Worm (Caenorhabditis elegans) whole organism, late embryonic: ENCODE results near the gene F59F5.7.

Experiments
- C08G9.2 ChIP-seq: sonication (generic microtip); optimal IDR thresholded peaks from 2 replicates; lab custom pipeline; 2016; ENCODE audit warnings: mild to moderate bottlenecking, missing genetic modification characterization, moderate library complexity, missing compliant biosample characterization
- K02D7.2 ChIP-seq: sonication (generic microtip); optimal IDR thresholded peaks from 2 replicates; lab custom pipeline; 2017; ENCODE audit warnings: mild to moderate bottlenecking, missing genetic modification characterization, missing compliant biosample characterization
- T23F11.4 ChIP-seq: fragments of 200-800 bp; sonication (Bioruptor generic); optimal IDR thresholded peaks from 2 replicates; lab custom pipeline; 2018; ENCODE audit warnings: mild to moderate bottlenecking, missing genetic modification characterization, missing compliant biosample characterization
- Y22D7AL.16 ChIP-seq: sonication (generic microtip); optimal IDR thresholded peaks from 2 replicates; lab custom pipeline; 2016; ENCODE audit warnings: missing genetic modification characterization, missing compliant biosample characterization
- ahr-1 ChIP-seq: sonication (generic microtip); optimal IDR thresholded peaks from 2 replicates; lab custom pipeline; 2016; ENCODE audit warnings: missing genetic modification characterization, missing compliant biosample characterization
- ama-1 ChIP-seq: fragments of 150-350 bp; optimal IDR thresholded peaks from 2 replicates; lab custom pipeline; 2014
- ceh-14 ChIP-seq: sonication (generic microtip); optimal IDR thresholded peaks from 2 replicates; lab custom pipeline; 2016; ENCODE audit warnings: missing genotype, missing genetic modification characterization, missing compliant biosample characterization
- ceh-18 ChIP-seq: sonication (generic microtip); optimal IDR thresholded peaks from 2 replicates; lab custom pipeline; 2016; ENCODE audit warnings: missing genetic modification characterization, missing compliant biosample characterization
- ceh-2 ChIP-seq: sonication (generic microtip); optimal IDR thresholded peaks from 2 replicates; lab custom pipeline; 2016; ENCODE audit warnings: missing genotype, missing genetic modification characterization, missing compliant biosample characterization
- ceh-31 ChIP-seq: sonication (generic microtip); optimal IDR thresholded peaks from 2 replicates; lab custom pipeline; 2016; ENCODE audit warnings: missing genetic modification characterization, missing compliant biosample characterization
- ceh-48 ChIP-seq: sonication (generic microtip); optimal IDR thresholded peaks from 2 replicates; lab custom pipeline; 2016; ENCODE audit warnings: missing genetic modification characterization, inconsistent platforms, missing compliant biosample characterization
- ceh-6 ChIP-seq: fragments of 200-800 bp; sonication (Bioruptor generic); optimal IDR thresholded peaks from 2 replicates; lab custom pipeline; 2018; ENCODE audit warnings: mild to moderate bottlenecking, missing genetic modification characterization, missing compliant biosample characterization
- che-1 ChIP-seq: sonication (generic microtip); optimal IDR thresholded peaks from 2 replicates; lab custom pipeline; 2016; ENCODE audit warnings: mild to moderate bottlenecking, missing genetic modification characterization, missing compliant biosample characterization
- dmd-4 ChIP-seq: sonication (generic microtip); optimal IDR thresholded peaks from 2 replicates; lab custom pipeline; 2016; ENCODE audit warnings: borderline replicate concordance, missing genetic modification characterization, missing compliant biosample characterization
- elt-2 ChIP-seq: sonication (generic microtip); optimal IDR thresholded peaks from 2 replicates; lab custom pipeline; 2016; ENCODE audit warnings: missing genetic modification reagents, missing genetic modification characterization, missing compliant biosample characterization
- ets-4 ChIP-seq: sonication (generic microtip); optimal IDR thresholded peaks from 2 replicates; lab custom pipeline; 2016; ENCODE audit warnings: missing genetic modification characterization, missing compliant biosample characterization
- fax-1 ChIP-seq: sonication (generic microtip); optimal IDR thresholded peaks from 2 replicates; lab custom pipeline; 2016; ENCODE audit warnings: missing genotype, missing genetic modification characterization, missing compliant biosample characterization
- fkh-10 ChIP-seq: fragments of 150-350 bp; optimal IDR thresholded peaks from 2 replicates; lab custom pipeline; 2014; ENCODE audit warnings: missing biosample characterization, missing genetic modification reagents, missing genetic modification characterization
- gmeb-2 ChIP-seq: sonication (generic microtip); optimal IDR thresholded peaks from 2 replicates; lab custom pipeline; 2016; ENCODE audit warnings: missing genetic modification characterization, inconsistent platforms, missing compliant biosample characterization
- hlh-13 ChIP-seq: fragments of 200-800 bp; sonication (Bioruptor generic); optimal IDR thresholded peaks from 2 replicates; lab custom pipeline; 2018; ENCODE audit warnings: mild to moderate bottlenecking, missing genetic modification characterization, missing compliant biosample characterization
- hlh-15 ChIP-seq: sonication (generic microtip); optimal IDR thresholded peaks from 2 replicates; lab custom pipeline; 2016; ENCODE audit warnings: missing genetic modification characterization, missing compliant biosample characterization
- hlh-30 ChIP-seq: sonication (generic microtip); optimal IDR thresholded peaks from 2 replicates; lab custom pipeline; 2017; ENCODE audit warnings: antibody characterized with exemption, missing genetic modification characterization, missing compliant biosample characterization; ENCODE audit not compliant: insufficient read depth
- hlh-8 ChIP-seq: sonication (generic microtip); optimal IDR thresholded peaks from 2 replicates; lab custom pipeline; 2016; ENCODE audit warnings: missing genotype, missing genetic modification characterization, missing compliant biosample characterization
- lin-11 ChIP-seq: fragments of 200-800 bp; sonication (Bioruptor generic); optimal IDR thresholded peaks from 2 replicates; lab custom pipeline; 2018; ENCODE audit warnings: mild to moderate bottlenecking, missing genetic modification characterization, missing compliant biosample characterization
- madf-2 ChIP-seq: sonication (generic microtip); optimal IDR thresholded peaks from 2 replicates; lab custom pipeline; 2017; ENCODE audit warnings: missing genetic modification characterization, missing compliant biosample characterization
- nfya-1 ChIP-seq: sonication (generic microtip); optimal IDR thresholded peaks from 2 replicates; lab custom pipeline; 2017; ENCODE audit warnings: missing genetic modification characterization, mild to moderate bottlenecking, missing compliant biosample characterization, antibody characterized with exemption, moderate library complexity
- nhr-11 ChIP-seq: fragments of 150-350 bp; optimal IDR thresholded peaks from 2 replicates; lab custom pipeline; 2014; ENCODE audit warnings: missing biosample characterization, missing genetic modification characterization
- nhr-232 ChIP-seq: sonication (generic microtip); optimal IDR thresholded peaks from 2 replicates; lab custom pipeline; 2016; ENCODE audit warnings: missing genetic modification characterization, missing compliant biosample characterization
- npax-4 ChIP-seq: sonication (generic microtip); optimal IDR thresholded peaks from 2 replicates; lab custom pipeline; 2016; ENCODE audit warnings: missing genetic modification characterization, missing compliant biosample characterization
- pax-1 ChIP-seq: fragments of 150-350 bp; optimal IDR thresholded peaks from 2 replicates; lab custom pipeline; 2014; ENCODE audit warnings: missing biosample characterization, missing genetic modification characterization
- pha-2 ChIP-seq: sonication (generic microtip); optimal IDR thresholded peaks from 2 replicates; lab custom pipeline; 2017; ENCODE audit warnings: mild to moderate bottlenecking, missing genetic modification characterization, missing compliant biosample characterization
- rnt-1 ChIP-seq: sonication (generic microtip); optimal IDR thresholded peaks from 2 replicates; lab custom pipeline; 2016; ENCODE audit warnings: missing genetic modification characterization, missing compliant biosample characterization
- sdc-2 ChIP-seq: sonication (generic microtip); optimal IDR thresholded peaks from 2 replicates; lab custom pipeline; 2016; ENCODE audit warnings: missing genotype, missing genetic modification characterization, missing compliant biosample characterization
- sox-2 ChIP-seq: fragments of 200-800 bp; sonication (Bioruptor generic); IDR thresholded peaks from 2 replicates; pipeline ENCODE4 v1.3.6; 2022; ENCODE audit warnings: missing genetic modification reagents, missing genetic modification characterization, missing compliant biosample characterization
- tbx-2 ChIP-seq: sonication (generic microtip); optimal IDR thresholded peaks from 2 replicates; lab custom pipeline; 2016; ENCODE audit warnings: missing genetic modification characterization, missing compliant biosample characterization
- tbx-7 ChIP-seq: sonication (generic microtip); optimal IDR thresholded peaks from 2 replicates; lab custom pipeline; 2016; ENCODE audit warnings: missing genotype, missing genetic modification characterization, missing compliant biosample characterization
- ttx-3 ChIP-seq: sonication (generic microtip); optimal IDR thresholded peaks from 2 replicates; lab custom pipeline; 2016; ENCODE audit warnings: missing genetic modification reagents, missing genetic modification characterization, missing compliant biosample characterization
- unc-86 ChIP-seq: sonication (generic microtip); optimal IDR thresholded peaks from 2 replicates; lab custom pipeline; 2016; ENCODE audit warnings: missing genetic modification characterization, missing compliant biosample characterization
- ztf-16 ChIP-seq: sonication (generic microtip); optimal IDR thresholded peaks from 2 replicates; lab custom pipeline; 2017; ENCODE audit warnings: missing genetic modification characterization, missing compliant biosample characterization

The F59F5.7 gene

DNA sequence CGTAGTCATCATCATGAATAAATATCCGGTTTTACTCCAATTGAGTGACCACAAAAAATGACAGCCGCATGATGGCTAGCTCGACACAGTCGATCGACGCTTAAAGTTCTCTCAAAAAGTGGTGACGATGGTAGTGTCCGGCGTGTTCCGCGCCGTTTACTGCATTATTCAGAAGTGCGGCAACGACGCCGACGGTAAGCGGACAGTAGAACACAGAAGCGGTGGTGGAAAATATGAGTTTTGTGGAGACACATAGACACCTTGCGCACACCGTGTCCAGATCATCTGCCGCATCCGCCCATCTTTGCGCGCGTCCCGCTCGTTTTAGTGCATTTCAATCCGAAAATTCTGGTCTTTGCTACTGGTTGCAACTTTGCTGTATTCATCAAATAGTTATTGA, at the start of gene F59F5.7:
Gene F59F5.7 (plus strand): TSS at position 301 of the 400 bp plus-strand sequence.
- TF ChIP-seq nhr-11 (tag; lab: Kevin White, UChicago) (no peak), madf-2 (tag; lab: Kevin White, UChicago) (no peak), ceh-18 (tag; lab: Kevin White, UChicago) (no peak), hlh-15 (no peak), unc-86 (no peak)

DNA sequence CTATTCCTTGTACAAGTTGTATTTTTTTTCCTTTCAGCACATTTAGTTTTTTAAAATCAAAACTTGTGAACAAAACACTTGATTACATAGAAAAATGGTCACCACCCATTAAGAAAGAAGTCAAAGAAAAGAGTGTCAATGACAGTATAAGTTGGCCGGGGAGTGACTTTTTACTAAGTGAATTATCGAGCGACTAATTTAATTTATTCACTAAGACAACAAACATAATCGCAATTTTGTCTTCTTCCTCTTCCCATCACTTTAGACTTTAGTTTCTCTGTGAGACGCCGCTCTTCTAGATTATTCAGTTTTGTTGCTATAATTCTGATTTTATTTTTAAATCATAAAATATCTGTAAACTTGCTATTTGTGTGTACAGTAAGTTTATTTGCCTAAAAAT, 45.2 kb upstream of the F59F5.7 start:
- no peak for TF ChIP-seq K02D7.2 (tag; lab: Kevin White, UChicago)
- TF ChIP-seq sdc-2 (tag; lab: Kevin White, UChicago): no peak
- TF ChIP-seq pax-1 (tag; lab: Kevin White, UChicago): no peak
- no peak for TF ChIP-seq nhr-232 (tag; lab: Kevin White, UChicago)
- TF ChIP-seq che-1 (tag; lab: Kevin White, UChicago): no peak
- no peak for TF ChIP-seq elt-2
- no peak for TF ChIP-seq gmeb-2
- TF ChIP-seq hlh-13 (GFP tag; lab: Kevin White, UChicago): no peak
- no peak for TF ChIP-seq Y22D7AL.16
- TF ChIP-seq ceh-2 (tag; lab: Kevin White, UChicago): no peak
- no peak for TF ChIP-seq fax-1 (tag; lab: Kevin White, UChicago)
- no peak for TF ChIP-seq rnt-1 (tag; lab: Kevin White, UChicago)
- TF ChIP-seq ceh-6 (GFP tag; lab: Kevin White, UChicago): no peak
- no peak for TF ChIP-seq hlh-15

DNA sequence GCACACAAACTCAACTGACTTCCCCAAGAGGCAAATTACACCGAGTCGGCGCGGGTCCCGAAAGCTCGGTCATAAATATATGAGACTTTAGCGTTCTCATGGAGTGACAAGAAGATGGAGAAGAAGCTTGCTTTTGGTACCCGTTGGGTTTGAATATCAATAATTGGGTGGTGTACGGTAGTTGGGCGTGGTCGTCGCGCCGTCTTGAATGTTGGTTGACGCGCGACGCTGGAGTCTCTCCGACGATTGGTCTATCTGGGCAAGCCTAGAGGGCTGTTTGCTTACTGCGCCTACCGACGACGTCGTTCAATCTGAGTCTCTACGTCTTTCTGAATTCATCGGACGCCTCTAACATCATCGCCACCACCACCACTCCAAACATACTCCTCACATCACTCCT, 44.5 kb upstream of the F59F5.7 start:
- TF ChIP-seq hlh-8 (tag; lab: Kevin White, UChicago) (no peak), nfya-1 (tag; lab: Kevin White, UChicago) (peak; percentile 59)

DNA sequence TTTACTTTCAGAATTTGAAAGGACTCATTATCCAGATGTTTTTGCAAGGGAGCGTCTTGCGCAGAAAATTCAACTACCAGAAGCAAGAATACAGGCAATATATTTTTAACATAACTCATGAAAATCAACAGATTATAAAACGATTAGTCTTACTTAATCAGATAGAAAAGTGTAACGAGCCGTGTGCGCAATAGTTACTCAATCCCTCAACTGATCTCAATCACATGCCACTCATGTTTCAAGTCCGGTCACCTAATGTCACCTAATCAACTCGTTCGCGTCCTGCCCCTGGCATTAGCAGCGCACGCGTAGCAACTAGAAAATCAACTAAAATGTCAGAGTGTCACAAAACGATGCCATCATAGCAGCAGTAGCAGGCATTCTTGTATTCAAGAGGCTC, 42.8 kb upstream of the F59F5.7 start:
- TF ChIP-seq fkh-10 (GFP tag; lab: Kevin White, UChicago) (no peak), dmd-4 (tag; lab: Kevin White, UChicago) (no peak), pha-2 (tag; lab: Kevin White, UChicago) (no peak)
- TF ChIP-seq, all 69 proteins: peak for 0

DNA sequence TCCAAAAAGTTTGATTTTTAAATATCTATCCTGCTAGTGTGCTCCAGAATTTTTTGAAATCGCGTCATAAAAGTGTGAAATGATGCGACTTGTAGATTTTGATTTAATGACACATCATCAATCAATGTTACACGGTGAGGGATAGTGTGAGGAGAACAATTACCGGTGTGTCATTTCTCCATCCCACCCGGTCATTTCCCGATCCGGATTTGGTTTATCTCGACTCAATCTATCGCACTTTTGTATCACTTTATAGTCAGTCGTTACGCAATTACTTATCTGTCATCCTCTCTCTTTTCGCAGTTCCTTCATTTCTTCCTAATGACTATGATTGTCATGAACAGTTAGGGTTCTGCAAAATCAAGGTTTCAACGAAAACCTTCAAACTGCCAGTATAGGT, 39.1 kb upstream of the F59F5.7 start:
- TF ChIP-seq K02D7.2 (tag; lab: Kevin White, UChicago): no peak
- no peak for TF ChIP-seq hlh-15

DNA sequence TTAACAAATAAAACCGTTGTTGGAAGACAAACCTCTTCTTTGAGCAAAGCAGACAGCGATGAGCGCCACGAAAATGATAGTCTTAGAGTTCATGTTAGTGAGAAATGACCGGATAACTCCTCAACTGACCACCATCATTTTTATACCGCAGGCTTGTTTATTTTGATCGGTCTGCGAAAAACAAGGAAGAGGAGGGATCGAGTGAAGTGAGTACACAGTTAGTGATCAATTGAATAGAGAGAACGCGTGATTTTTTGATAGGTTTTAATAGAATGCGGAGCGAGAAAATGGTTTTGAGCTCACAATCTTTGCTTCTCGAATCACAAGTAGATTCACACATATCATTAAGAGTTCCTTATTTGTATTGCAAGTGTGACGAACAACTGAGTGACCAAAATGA, 38.0 kb upstream of the F59F5.7 start, which contains the start of gene F14F3.4:
Gene F14F3.4 (minus strand): TSS at position 101 of the 400 bp plus-strand sequence.
- no peak for TF ChIP-seq npax-4 (tag; lab: Kevin White, UChicago)
- no peak for TF ChIP-seq dmd-4 (tag; lab: Kevin White, UChicago)
- no peak for TF ChIP-seq sox-2

DNA sequence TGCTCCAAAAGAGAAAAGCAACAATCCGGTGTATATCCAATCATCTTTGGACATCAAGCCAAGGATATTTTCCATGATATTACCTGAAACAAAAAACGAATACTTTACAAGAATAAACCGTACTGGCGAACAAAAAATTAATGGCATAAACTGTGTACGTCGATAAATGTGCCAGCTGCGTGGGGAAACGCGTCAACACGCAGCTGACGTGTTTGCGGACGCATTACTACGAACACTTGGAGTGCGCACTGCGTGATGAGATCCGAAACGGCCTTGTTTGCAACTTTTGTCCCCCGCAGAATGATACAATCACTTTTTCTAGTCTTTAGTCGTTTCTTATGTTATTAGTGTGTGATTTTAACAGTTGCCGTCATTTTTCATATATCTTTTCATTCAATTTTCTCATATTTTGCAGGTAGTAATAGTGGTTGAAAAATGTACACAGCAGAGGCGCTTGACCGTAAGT, 34.8 kb upstream of the F59F5.7 start, which contains the start of the genes mboa-7 and git-1:
Gene mboa-7 (minus strand): TSS at position 83 of the 466 bp plus-strand sequence.
Gene git-1 (plus strand): TSS at position 416 of the 466 bp plus-strand sequence.
- TF ChIP-seq lin-11 (tag; lab: Kevin White, UChicago) (no peak), tbx-7 (no peak), K02D7.2 (tag; lab: Kevin White, UChicago) (no peak), nhr-11 (tag; lab: Kevin White, UChicago) (no peak), T23F11.4 (no peak), hlh-8 (tag; lab: Kevin White, UChicago) (no peak), nhr-232 (tag; lab: Kevin White, UChicago) (peak; percentile 14), fkh-10 (GFP tag; lab: Kevin White, UChicago) (no peak), che-1 (tag; lab: Kevin White, UChicago) (peak; percentile 12), ets-4 (tag; lab: Kevin White, UChicago) (no peak), ama-1 (lab: Kevin White, UChicago) (no peak), sox-2 (no peak), madf-2 (tag; lab: Kevin White, UChicago) (peak; percentile 12), ceh-48 (tag; lab: Kevin White, UChicago) (peak; percentile 33), ztf-16 (no peak), sdc-2 (tag; lab: Kevin White, UChicago) (peak; percentile 27), ttx-3 (tag; lab: Kevin White, UChicago) (no peak), unc-86 (no peak), hlh-30 (tag; lab: Kevin White, UChicago) (no peak), ceh-31 (peak; percentile 43), ahr-1 (tag; lab: Kevin White, UChicago) (no peak), hlh-13 (GFP tag; lab: Kevin White, UChicago) (no peak), C08G9.2 (tag; lab: Kevin White, UChicago) (no peak), ceh-14 (tag; lab: Kevin White, UChicago) (no peak), tbx-2 (tag; lab: Kevin White, UChicago) (peak; percentile 55)
